Fruit fly (Drosophila melanogaster) whole organism, adult: ENCODE data around the gene CG7101.

Experiments used
- CG11617 ChIP-seq: fragments of 200-800 bp; sonication (Bioruptor generic); optimal IDR thresholded peaks from 2 replicates; lab custom pipeline; 2017; ENCODE audit warnings: mild to moderate bottlenecking, missing biosample characterization, missing genetic modification reagents, missing genetic modification characterization
- CG14711 ChIP-seq: fragments of 200-800 bp; sonication (Bioruptor generic); optimal IDR thresholded peaks from 2 replicates; lab custom pipeline; 2018; ENCODE audit warnings: missing biosample characterization, mild to moderate bottlenecking, missing genetic modification characterization, moderate library complexity
- Clk ChIP-seq: fragments of 200-800 bp; sonication (Bioruptor generic); optimal IDR thresholded peaks from 2 replicates; lab custom pipeline; 2017; ENCODE audit warnings: missing biosample characterization, missing genetic modification characterization
- Crg-1 ChIP-seq: fragments of 200-800 bp; sonication (Bioruptor generic); optimal IDR thresholded peaks from 2 replicates; lab custom pipeline; 2016; ENCODE audit warnings: missing biosample characterization, missing genetic modification characterization
- Hr96 ChIP-seq: fragments of 200-800 bp; sonication (Bioruptor generic); optimal IDR thresholded peaks from 2 replicates; lab custom pipeline; 2016; ENCODE audit warnings: missing biosample characterization, missing genetic modification characterization
- Mnt ChIP-seq: fragments of 200-800 bp; sonication (Bioruptor generic); optimal IDR thresholded peaks from 2 replicates; lab custom pipeline; 2016; ENCODE audit warnings: missing biosample characterization, mild to moderate bottlenecking, missing genetic modification characterization
- cic ChIP-seq: fragments of 200-800 bp; sonication (Bioruptor generic); optimal IDR thresholded peaks from 2 replicates; lab custom pipeline; 2017; ENCODE audit warnings: missing biosample characterization, mild to moderate bottlenecking, missing genetic modification characterization, moderate library complexity
- kay ChIP-seq: fragments of 200-800 bp; sonication (Bioruptor generic); peaks from one replicate; lab custom pipeline; 2016; ENCODE audit warnings: missing biosample characterization, missing genetic modification characterization, borderline replicate concordance
- ovo ChIP-seq: fragments of 200-800 bp; sonication (Bioruptor generic); optimal IDR thresholded peaks from 2 replicates; lab custom pipeline; 2016; ENCODE audit warnings: missing biosample characterization, missing genetic modification characterization
- pad ChIP-seq: fragments of 200-800 bp; sonication (Bioruptor generic); optimal IDR thresholded peaks from 3 replicates; lab custom pipeline; 2017; ENCODE audit warnings: missing biosample characterization, missing genetic modification characterization, mild to moderate bottlenecking, moderate library complexity, missing genetic modification reagents
- tj ChIP-seq: fragments of 200-800 bp; sonication (Bioruptor generic); optimal IDR thresholded peaks from 3 replicates; lab custom pipeline; 2017; ENCODE audit warnings: missing biosample characterization, mild to moderate bottlenecking, missing genetic modification characterization, moderate library complexity

DNA sequence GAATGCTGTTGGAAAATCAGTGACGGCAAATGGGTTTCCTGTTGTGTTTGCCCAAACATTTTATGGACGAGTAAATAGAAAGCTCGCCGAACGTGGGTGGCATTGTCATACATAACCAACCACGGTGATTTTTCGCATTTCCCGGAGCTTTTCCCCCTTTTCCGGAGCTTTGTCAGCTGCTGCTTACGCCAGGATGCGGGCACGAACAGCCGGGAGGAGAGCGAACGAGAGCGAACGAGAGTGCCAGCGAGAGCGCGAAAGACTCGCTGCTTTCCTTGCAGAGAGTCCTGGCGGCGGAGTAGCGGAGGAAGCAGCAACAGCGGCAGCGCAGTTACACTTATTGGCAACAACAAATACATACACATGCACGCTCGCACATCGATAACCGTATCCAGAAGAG, 24.0 kb upstream of the CG7101 start, which contains the start of gene CG7058:
- TF ChIP-seq ovo (GFP tag; lab: Kevin White, UChicago), result no peak
- no peak for TF ChIP-seq Mnt (GFP tag; lab: Kevin White, UChicago)
- TF ChIP-seq CG11617 (GFP tag; lab: Kevin White, UChicago), result no peak
- no peak for TF ChIP-seq cic (GFP tag; lab: Kevin White, UChicago)
- no peak for TF ChIP-seq Clk (GFP tag; lab: Kevin White, UChicago)
- TF ChIP-seq tj (GFP tag; lab: Kevin White, UChicago), result no peak
- no peak for TF ChIP-seq pad (GFP tag; lab: Kevin White, UChicago)
- no peak for TF ChIP-seq kay
- no peak for TF ChIP-seq CG14711
- TF ChIP-seq Crg-1 (GFP tag; lab: Kevin White, UChicago), result no peak
- TF ChIP-seq Hr96 (GFP tag; lab: Kevin White, UChicago), result no peak
